Worm (Caenorhabditis elegans): ENCODE measurements around the gene F25E5.8.

ce11 chrV:7436911-7437310 is 1.2 kb downstream of the F25E5.8 start:
- TF ChIP-seq ama-1 (optimal IDR thresholded peaks at IDR 0.05) (no peak), scrt-1 (GFP tag; IDR thresholded peaks at IDR 0.05) (no peak), F13C5.2 (tag; optimal IDR thresholded peaks at IDR 0.05) (no peak), hmg-4 (GFP tag; optimal IDR thresholded peaks at IDR 0.05) (no peak), hnd-1 (tag; optimal IDR thresholded peaks at IDR 0.05) (no peak), pes-1 (GFP tag; IDR thresholded peaks at IDR 0.05) (no peak), tbx-37 (GFP tag; conservative IDR thresholded peaks at IDR 0.05) (no peak)

Measured in whole organism, early embryonic.